Worm (Caenorhabditis elegans): ENCODE results near the gene asd-1.

- TF ChIP-seq lsy-2 (tag; optimal IDR thresholded peaks at IDR 0.05) (no peak), drap-1 (GFP tag; optimal IDR thresholded peaks at IDR 0.05) (no peak)
Measured at ce11 chrIII:4178564-4178963, 18.5 kb upstream of the asd-1 start, which contains the start of gene C16C10.2.

Measured in whole organism, mixed stage, embryonic.